Fruit fly (Drosophila melanogaster) S2 (cell line): Measurements from ENCODE around the gene Ntf-2r.

Experiments used
- CG8478 ChIP-seq: fragments of >200 bp; optimal IDR thresholded peaks from 2 replicates; lab custom pipeline; 2018
- CTCF ChIP-seq, 2 experiments: fragments of >200 bp; optimal IDR thresholded peaks; 2 replicates each; lab custom pipeline; 2018

DNA sequence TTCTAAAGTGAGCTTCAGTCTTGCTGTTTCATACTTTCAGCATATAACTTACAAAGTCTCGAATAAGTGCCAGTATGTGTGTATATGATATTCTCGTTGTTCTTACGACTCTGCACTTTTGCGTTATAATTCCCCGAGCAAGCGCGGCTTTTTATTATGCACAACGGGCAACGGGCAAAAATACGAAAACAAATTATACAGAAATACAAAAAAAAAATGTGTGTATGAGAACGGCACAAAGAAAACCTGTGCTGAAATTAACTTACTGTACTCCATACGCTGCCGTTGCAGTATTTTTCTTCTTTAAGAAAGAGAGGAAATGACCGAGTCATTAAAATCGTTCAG is 24.7 kb downstream of the Ntf-2r start:
- TF ChIP-seq CTCF (optimal IDR thresholded peaks at IDR 0.05; lab: Kevin White, UChicago) (no peak), CG8478 (lab: Kevin White, UChicago) (no peak)
